Worm (Caenorhabditis elegans) whole organism, midembryonic: Measurements from ENCODE around the gene str-138.

ENCODE experiments used
- ref-1 ChIP-seq: fragments of 200-800 bp; sonication (Bioruptor generic); conservative IDR thresholded peaks from 2 replicates; pipeline ENCODE4 v1.3.6; 2022; ENCODE audit warnings: missing genetic modification reagents, missing genetic modification characterization, missing compliant biosample characterization
- ztf-23 ChIP-seq: fragments of 200-800 bp; sonication (Bioruptor generic); IDR thresholded peaks from 2 replicates; pipeline ENCODE4 v1.3.6; 2022; ENCODE audit warnings: missing genetic modification reagents, missing genetic modification characterization, missing compliant biosample characterization

- TF ChIP-seq ztf-23 (GFP tag; lab: Robert Waterston, UW) (no peak), ref-1 (no peak)
Observed at ce11 chrV:8043664-8044063, 14.8 kb upstream of the str-138 start.
